Worm (Caenorhabditis elegans) whole organism, late embryonic: ENCODE results near the gene T05B11.4.

Experiments used
- Y22D7AL.16 ChIP-seq: sonication (generic microtip); optimal IDR thresholded peaks from 2 replicates; lab custom pipeline; 2016; ENCODE audit warnings: missing genetic modification characterization, missing compliant biosample characterization
- ama-1 ChIP-seq: fragments of 150-350 bp; optimal IDR thresholded peaks from 2 replicates; lab custom pipeline; 2014
- elt-2 ChIP-seq: sonication (generic microtip); optimal IDR thresholded peaks from 2 replicates; lab custom pipeline; 2016; ENCODE audit warnings: missing genetic modification reagents, missing genetic modification characterization, missing compliant biosample characterization
- fax-1 ChIP-seq: sonication (generic microtip); optimal IDR thresholded peaks from 2 replicates; lab custom pipeline; 2016; ENCODE audit warnings: missing genotype, missing genetic modification characterization, missing compliant biosample characterization
- tbx-7 ChIP-seq: sonication (generic microtip); optimal IDR thresholded peaks from 2 replicates; lab custom pipeline; 2016; ENCODE audit warnings: missing genotype, missing genetic modification characterization, missing compliant biosample characterization

DNA sequence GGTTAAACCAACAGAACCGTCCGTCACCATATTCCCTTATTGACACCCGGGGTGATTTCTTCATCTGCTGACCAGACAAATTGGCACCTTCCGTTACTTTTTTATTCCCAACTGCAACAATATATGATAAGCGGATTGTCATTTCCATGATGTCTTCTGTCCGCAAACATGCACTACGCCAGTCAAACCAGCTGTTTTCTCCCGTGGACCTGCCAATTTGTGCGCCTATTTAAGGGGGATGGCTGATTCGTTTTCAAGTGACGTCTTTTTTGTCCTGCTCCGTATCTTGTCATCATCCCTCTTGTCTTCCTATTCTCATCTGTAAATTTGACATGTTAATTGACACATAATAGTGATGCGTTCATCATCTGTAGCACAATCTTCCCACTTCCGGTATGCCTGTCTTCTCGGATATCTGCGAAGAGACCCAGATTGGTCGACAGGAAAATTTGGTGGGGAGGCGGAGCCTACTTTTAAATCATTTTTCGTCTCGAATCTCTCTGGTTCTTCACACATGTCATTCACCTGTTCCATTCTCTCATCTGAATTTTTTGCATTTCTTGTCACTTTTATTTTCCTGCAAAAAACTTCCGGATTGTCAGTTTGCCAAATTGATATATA is 6.4 kb downstream of the T05B11.4 start:
- TF ChIP-seq elt-2 (tag; lab: Kevin White, UChicago) (no peak), Y22D7AL.16 (no peak), fax-1 (tag; lab: Kevin White, UChicago) (no peak), ama-1 (no peak), tbx-7 (tag; lab: Kevin White, UChicago) (no peak)
